Fruit fly (Drosophila melanogaster): ENCODE data around the gene CG15561.

CG15561 gene

dm6 chr3R:31218997-31219992, 3.6 kb upstream of the CG15561 start, which contains the start of gene ATPsynC (continued):
- TF ChIP-seq CG12299 (tag; optimal IDR thresholded peaks at IDR 0.05), result peak; percentile 35
- peak; percentile 20 for TF ChIP-seq CG12104 (GFP tag; optimal IDR thresholded peaks at IDR 0.05)
- peak; percentile 48 for TF ChIP-seq CG7786 (GFP tag; optimal IDR thresholded peaks at IDR 0.05)
- no peak for TF ChIP-seq Six4 (GFP tag; optimal IDR thresholded peaks at IDR 0.05)
- TF ChIP-seq CG1024 (GFP tag; IDR thresholded peaks at IDR 0.05), result no peak
- TF ChIP-seq HLH54F (GFP tag; optimal IDR thresholded peaks at IDR 0.05), result peak; percentile 16
- TF ChIP-seq Bgb (GFP tag; IDR thresholded peaks at IDR 0.05; ENCODE audit: partially characterized antibody), result no peak
- peak; percentile 88 for TF ChIP-seq CG17186 (GFP tag; optimal IDR thresholded peaks at IDR 0.05)
- no peak for TF ChIP-seq salm (tag; optimal IDR thresholded peaks at IDR 0.05)
- TF ChIP-seq CG6854 (GFP tag; optimal IDR thresholded peaks at IDR 0.05), result peak; percentile 79
- TF ChIP-seq oc (tag; optimal IDR thresholded peaks at IDR 0.05), result no peak
- TF ChIP-seq Mrtf (GFP tag; IDR thresholded peaks at IDR 0.05), result no peak
- TF ChIP-seq Poxn (GFP tag; IDR thresholded peaks at IDR 0.05), result no peak
- TF ChIP-seq dysf (GFP tag; IDR thresholded peaks at IDR 0.05), result no peak
- TF ChIP-seq CG15011 (GFP tag; optimal IDR thresholded peaks at IDR 0.05), result no peak
- no peak for TF ChIP-seq chif (GFP tag; optimal IDR thresholded peaks at IDR 0.05)
- no peak for TF ChIP-seq CG18262 (tag; optimal IDR thresholded peaks at IDR 0.05)
- no peak for TF ChIP-seq CG9876 (GFP tag; optimal IDR thresholded peaks at IDR 0.05)
- TF ChIP-seq CG4424 (GFP tag; optimal IDR thresholded peaks at IDR 0.05), result no peak
- TF ChIP-seq CG1832 (GFP tag; optimal IDR thresholded peaks at IDR 0.05), result no peak
- peak; percentile 58 for TF ChIP-seq Antp (GFP tag; optimal IDR thresholded peaks at IDR 0.05)
- TF ChIP-seq ac (GFP tag; optimal IDR thresholded peaks at IDR 0.05), result no peak
- no peak for TF ChIP-seq CG10366 (GFP tag; IDR thresholded peaks at IDR 0.05)
- no peak for TF ChIP-seq CG10959 (GFP tag; IDR thresholded peaks at IDR 0.05)
- no peak for TF ChIP-seq otp (GFP tag; IDR thresholded peaks at IDR 0.05)
- no peak for TF ChIP-seq eve (GFP tag; optimal IDR thresholded peaks at IDR 0.05)
- peak; percentile 94 for TF ChIP-seq CG15514 (GFP tag; optimal IDR thresholded peaks at IDR 0.05)
- peak; percentile 45 for TF ChIP-seq B-H2 (GFP tag; optimal IDR thresholded peaks at IDR 0.05)
- TF ChIP-seq Dref (GFP tag; IDR thresholded peaks at IDR 0.05), result no peak
- peak; percentile 1 for TF ChIP-seq Ssrp (tag; optimal IDR thresholded peaks at IDR 0.05)
- no peak for TF ChIP-seq sob (GFP tag; IDR thresholded peaks at IDR 0.05)
- TF ChIP-seq Hsf (GFP tag; optimal IDR thresholded peaks at IDR 0.05), result peak; percentile 44
- TF ChIP-seq H15 (GFP tag; IDR thresholded peaks at IDR 0.05), result no peak
- TF ChIP-seq emc (GFP tag; optimal IDR thresholded peaks at IDR 0.05), result peak; percentile 17
- TF ChIP-seq her (GFP tag; optimal IDR thresholded peaks at IDR 0.05), result peak; percentile 68
- TF ChIP-seq CG16863 (GFP tag; optimal IDR thresholded peaks at IDR 0.05), result no peak
- TF ChIP-seq ranshi (GFP tag; IDR thresholded peaks at IDR 0.05), result no peak
- peak; percentile 41 for TF ChIP-seq Mad (GFP tag; optimal IDR thresholded peaks at IDR 0.05)
- peak; percentile 47 for TF ChIP-seq bcd (GFP tag; optimal IDR thresholded peaks at IDR 0.05)
- TF ChIP-seq gcm (GFP tag; optimal IDR thresholded peaks at IDR 0.05), result peak; percentile 31
- peak; percentile 89 for TF ChIP-seq CG33213 (GFP tag; optimal IDR thresholded peaks at IDR 0.05)
- peak; percentile 81 for TF ChIP-seq trem (tag; optimal IDR thresholded peaks at IDR 0.05)
- TF ChIP-seq kah (GFP tag; optimal IDR thresholded peaks at IDR 0.05), result no peak
- no peak for TF ChIP-seq Ravus (GFP tag; IDR thresholded peaks at IDR 0.05)
- peak; percentile 71 for TF ChIP-seq BEAF-32 (GFP tag; optimal IDR thresholded peaks at IDR 0.05)
- TF ChIP-seq HLH4C (GFP tag; IDR thresholded peaks at IDR 0.05; ENCODE audit: partially characterized antibody), result no peak
- TF ChIP-seq scrt (GFP tag; optimal IDR thresholded peaks at IDR 0.05), result peak; percentile 24
- TF ChIP-seq grn (GFP tag; optimal IDR thresholded peaks at IDR 0.05), result no peak
- no peak for TF ChIP-seq CG7556 (GFP tag; optimal IDR thresholded peaks at IDR 0.05)
